Fruit fly (Drosophila melanogaster) whole organism, embryonic: ENCODE data around the gene CG31103.
A peak's percentile ranks its signal among the peaks of the same experiment; 100 is the strongest.

Experiments
- BtbVII ChIP-seq: fragments of 200-800 bp; sonication (Bioruptor generic); optimal IDR thresholded peaks from 3 replicates; lab custom pipeline; 2017; ENCODE audit warnings: missing biosample characterization, mild to moderate bottlenecking, missing genetic modification characterization
- CG10209 ChIP-seq: fragments of 200-800 bp; sonication (Bioruptor generic); optimal IDR thresholded peaks from 3 replicates; lab custom pipeline; 2017; ENCODE audit warnings: missing biosample characterization, mild to moderate bottlenecking, missing genetic modification characterization, missing genetic modification reagents
- CG12104 ChIP-seq: fragments of 200-800 bp; sonication (Bioruptor generic); optimal IDR thresholded peaks from 3 replicates; lab custom pipeline; 2016; ENCODE audit warnings: missing biosample characterization, missing genetic modification characterization
- CG12659 ChIP-seq: fragments of 200-800 bp; sonication (Bioruptor generic); optimal IDR thresholded peaks from 3 replicates; lab custom pipeline; 2017; ENCODE audit warnings: mild to moderate bottlenecking, missing biosample characterization, missing genetic modification reagents, missing genetic modification characterization
- CG16863 ChIP-seq: fragments of 200-800 bp; sonication (Bioruptor generic); optimal IDR thresholded peaks from 3 replicates; lab custom pipeline; 2016; ENCODE audit warnings: missing biosample characterization, missing genetic modification characterization
- CG2116 ChIP-seq: fragments of 200-800 bp; sonication (Bioruptor generic); optimal IDR thresholded peaks from 3 replicates; lab custom pipeline; 2018; ENCODE audit warnings: missing biosample characterization, mild to moderate bottlenecking, missing genetic modification characterization
- CG3065 ChIP-seq: fragments of 200-800 bp; sonication (Bioruptor generic); optimal IDR thresholded peaks from 2 replicates; lab custom pipeline; 2016; ENCODE audit warnings: missing biosample characterization, missing genetic modification characterization
- CG33557 ChIP-seq: fragments of 200-800 bp; sonication (Bioruptor generic); optimal IDR thresholded peaks from 2 replicates; lab custom pipeline; 2019; ENCODE audit warnings: missing biosample characterization, mild to moderate bottlenecking, missing genetic modification characterization, moderate library complexity
- CG34422 ChIP-seq: fragments of 200-800 bp; sonication (Bioruptor generic); IDR thresholded peaks from 3 replicates; pipeline ENCODE4 v1.3.6; 2022; ENCODE audit warnings: missing biosample characterization, missing genetic modification characterization
- CG43689 ChIP-seq: fragments of 200-800 bp; sonication (Bioruptor generic); IDR thresholded peaks from 2 replicates; pipeline ENCODE4 v1.3.6; 2022; ENCODE audit warnings: missing biosample characterization, missing genetic modification characterization
- CG4617 ChIP-seq: fragments of 200-800 bp; sonication (Bioruptor generic); optimal IDR thresholded peaks from 3 replicates; lab custom pipeline; 2016; ENCODE audit warnings: missing biosample characterization, missing genetic modification characterization, borderline replicate concordance
- CG4707 ChIP-seq: fragments of 200-800 bp; sonication (Bioruptor generic); optimal IDR thresholded peaks from 2 replicates; lab custom pipeline; 2018; ENCODE audit warnings: missing biosample characterization, mild to moderate bottlenecking, missing genetic modification characterization, moderate library complexity
- CG4730 ChIP-seq: fragments of 200-800 bp; sonication (Bioruptor generic); IDR thresholded peaks from 2 replicates; pipeline ENCODE4 v1.3.6; 2022; ENCODE audit warnings: missing biosample characterization, missing genetic modification characterization
- CG6272 ChIP-seq: fragments of 200-800 bp; sonication (Bioruptor generic); IDR thresholded peaks from 2 replicates; pipeline ENCODE4 v1.3.6; 2022; ENCODE audit warnings: missing biosample characterization, missing genetic modification characterization
- CG6654 ChIP-seq: fragments of 200-800 bp; sonication (Bioruptor generic); optimal IDR thresholded peaks from 2 replicates; lab custom pipeline; 2017; ENCODE audit warnings: missing biosample characterization, mild to moderate bottlenecking, missing genetic modification characterization
- CG6791 ChIP-seq: fragments of 200-800 bp; sonication (Bioruptor generic); IDR thresholded peaks from 3 replicates; pipeline ENCODE4 v1.3.6; 2022; ENCODE audit warnings: missing biosample characterization, missing genetic modification characterization; ENCODE audit not compliant: partially characterized antibody
- CG8281 ChIP-seq: fragments of 200-800 bp; sonication (Bioruptor generic); optimal IDR thresholded peaks from 2 replicates; lab custom pipeline; 2018; ENCODE audit warnings: missing biosample characterization, mild to moderate bottlenecking, missing genetic modification characterization, moderate library complexity
- CG8924 ChIP-seq: fragments of 200-800 bp; optimal IDR thresholded peaks from 3 replicates; lab custom pipeline; 2019; ENCODE audit warnings: missing biosample characterization, mild to moderate bottlenecking, missing genetic modification characterization, moderate library complexity
- CG9797 ChIP-seq: fragments of 200-800 bp; sonication (Bioruptor generic); optimal IDR thresholded peaks from 3 replicates; lab custom pipeline; 2018; ENCODE audit warnings: missing biosample characterization, mild to moderate bottlenecking, missing genetic modification characterization
- CG9932 ChIP-seq: fragments of 200-800 bp; sonication (Bioruptor generic); IDR thresholded peaks from 2 replicates; pipeline ENCODE4 v1.3.6; 2022; ENCODE audit warnings: missing biosample characterization, missing genetic modification characterization
- CrebB ChIP-seq: fragments of 200-800 bp; sonication (Bioruptor generic); optimal IDR thresholded peaks from 3 replicates; lab custom pipeline; 2018; ENCODE audit warnings: missing biosample characterization, mild to moderate bottlenecking, missing genetic modification characterization
- D ChIP-seq, 2 experiments: fragments of 200-800 bp in 1 of 2; fragments of >200 bp in 1 of 2; sonication (Bioruptor generic) in 1 of 2; optimal IDR thresholded peaks; 2 replicates in 1 of 2; 3 replicates in 1 of 2; lab custom pipeline; 2017; ENCODE audit warnings: mild to moderate bottlenecking in 1 of 2, missing biosample characterization in 1 of 2, missing genetic modification characterization in 1 of 2, missing genetic modification reagents in 1 of 2
- D19A ChIP-seq: fragments of 200-800 bp; optimal IDR thresholded peaks from 3 replicates; lab custom pipeline; 2019; ENCODE audit warnings: missing biosample characterization, mild to moderate bottlenecking, missing genetic modification characterization, moderate library complexity
- Deaf1 ChIP-seq: fragments of 200-800 bp; optimal IDR thresholded peaks from 3 replicates; lab custom pipeline; 2019; ENCODE audit warnings: missing biosample characterization, mild to moderate bottlenecking, missing genetic modification characterization, moderate library complexity
- HHEX ChIP-seq: fragments of 200-800 bp; sonication (Bioruptor generic); optimal IDR thresholded peaks from 3 replicates; lab custom pipeline; 2017; ENCODE audit warnings: missing biosample characterization, mild to moderate bottlenecking, missing genetic modification characterization, missing genetic modification reagents
- HLH54F ChIP-seq: fragments of 200-800 bp; sonication (Bioruptor generic); optimal IDR thresholded peaks from 3 replicates; lab custom pipeline; 2016; ENCODE audit warnings: missing biosample characterization, missing genetic modification characterization
- Hey ChIP-seq: fragments of 200-800 bp; sonication (Bioruptor generic); optimal IDR thresholded peaks from 3 replicates; lab custom pipeline; 2018; ENCODE audit warnings: missing biosample characterization, mild to moderate bottlenecking, missing genetic modification characterization
- NFAT ChIP-seq: fragments of 200-800 bp; sonication (Bioruptor generic); IDR thresholded peaks from 2 replicates; pipeline ENCODE4 v1.3.6; 2022; ENCODE audit warnings: missing biosample characterization, missing genetic modification characterization
- ap ChIP-seq: fragments of 200-800 bp; sonication (Bioruptor generic); IDR thresholded peaks from 2 replicates; pipeline ENCODE4 v1.3.6; 2022; ENCODE audit warnings: missing biosample characterization, missing genetic modification characterization
- chinmo ChIP-seq: fragments of 200-800 bp; sonication (Bioruptor generic); IDR thresholded peaks from 4 replicates; pipeline ENCODE4 v1.3.6; 2022; ENCODE audit warnings: missing biosample characterization, missing genetic modification characterization; ENCODE audit not compliant: partially characterized antibody
- chn ChIP-seq: fragments of 200-800 bp; sonication (Bioruptor generic); optimal IDR thresholded peaks from 2 replicates; lab custom pipeline; 2016; ENCODE audit warnings: missing biosample characterization, missing genetic modification characterization
- crol ChIP-seq: fragments of 200-800 bp; sonication (Bioruptor generic); IDR thresholded peaks from 2 replicates; pipeline ENCODE4 v1.3.6; 2022; ENCODE audit warnings: missing biosample characterization, missing genetic modification characterization
- crp ChIP-seq, 2 experiments: fragments of 200-800 bp; sonication (Bioruptor generic); optimal IDR thresholded peaks; 2 replicates in 1 of 2; 3 replicates in 1 of 2; lab custom pipeline; 2017; ENCODE audit warnings: missing biosample characterization in 2 of 2, missing genetic modification characterization in 2 of 2, mild to moderate bottlenecking in 1 of 2, moderate library complexity in 1 of 2
- dimm ChIP-seq: fragments of 200-800 bp; sonication (Bioruptor generic); IDR thresholded peaks from 2 replicates; pipeline ENCODE4 v1.3.6; 2022; ENCODE audit warnings: missing biosample characterization, missing genetic modification characterization
- fu2 ChIP-seq: fragments of 200-800 bp; sonication (Bioruptor generic); optimal IDR thresholded peaks from 2 replicates; lab custom pipeline; 2016; ENCODE audit warnings: missing biosample characterization, missing genetic modification characterization
- gfzf ChIP-seq: fragments of 200-800 bp; sonication (Bioruptor generic); optimal IDR thresholded peaks from 2 replicates; lab custom pipeline; 2016; ENCODE audit warnings: missing biosample characterization, mild to moderate bottlenecking, missing genetic modification characterization, moderate library complexity
- gsb-n ChIP-seq: fragments of 200-800 bp; sonication (Bioruptor generic); optimal IDR thresholded peaks from 3 replicates; lab custom pipeline; 2018; ENCODE audit warnings: missing biosample characterization, mild to moderate bottlenecking, missing genetic modification characterization
- lilli ChIP-seq: fragments of 200-800 bp; sonication (Bioruptor generic); optimal IDR thresholded peaks from 3 replicates; lab custom pipeline; 2016; ENCODE audit warnings: missing biosample characterization, missing genetic modification characterization
- maf-S ChIP-seq: fragments of 200-800 bp; sonication (Bioruptor generic); optimal IDR thresholded peaks from 2 replicates; lab custom pipeline; 2016; ENCODE audit warnings: missing biosample characterization, missing genetic modification characterization
- mam ChIP-seq: fragments of 200-800 bp; sonication (Bioruptor generic); optimal IDR thresholded peaks from 3 replicates; lab custom pipeline; 2016; ENCODE audit warnings: missing biosample characterization, missing genetic modification characterization
- nau ChIP-seq: fragments of 200-800 bp; sonication (Bioruptor generic); optimal IDR thresholded peaks from 3 replicates; lab custom pipeline; 2017; ENCODE audit warnings: missing biosample characterization, mild to moderate bottlenecking, missing genetic modification characterization, missing genetic modification reagents
- oc ChIP-seq: fragments of 200-800 bp; sonication (Bioruptor generic); optimal IDR thresholded peaks from 2 replicates; lab custom pipeline; 2018; ENCODE audit warnings: missing biosample characterization, mild to moderate bottlenecking, missing genetic modification characterization, moderate library complexity
- p53 ChIP-seq: fragments of 200-800 bp; sonication (Bioruptor generic); optimal IDR thresholded peaks from 2 replicates; lab custom pipeline; 2016; ENCODE audit warnings: missing biosample characterization, missing genetic modification characterization
- pros ChIP-seq: fragments of 200-800 bp; sonication (Bioruptor generic); optimal IDR thresholded peaks from 3 replicates; lab custom pipeline; 2019; ENCODE audit warnings: missing biosample characterization, mild to moderate bottlenecking, missing genetic modification characterization, moderate library complexity
- sim ChIP-seq: fragments of 200-800 bp; sonication (Bioruptor generic); IDR thresholded peaks from 2 replicates; pipeline ENCODE4 v1.3.6; 2022; ENCODE audit warnings: missing biosample characterization, missing genetic modification characterization
- slou ChIP-seq: fragments of 200-800 bp; sonication (Bioruptor generic); optimal IDR thresholded peaks from 3 replicates; lab custom pipeline; 2016; ENCODE audit warnings: missing biosample characterization, missing genetic modification characterization
- tap ChIP-seq: fragments of 200-800 bp; optimal IDR thresholded peaks from 3 replicates; lab custom pipeline; 2019; ENCODE audit warnings: missing biosample characterization, mild to moderate bottlenecking, missing genetic modification characterization, moderate library complexity
- trem ChIP-seq: fragments of 200-800 bp; optimal IDR thresholded peaks from 3 replicates; lab custom pipeline; 2019; ENCODE audit warnings: missing biosample characterization, mild to moderate bottlenecking, missing genetic modification characterization, moderate library complexity
- zf30C ChIP-seq: fragments of 200-800 bp; sonication (Bioruptor generic); optimal IDR thresholded peaks from 3 replicates; lab custom pipeline; 2018; ENCODE audit warnings: missing biosample characterization, mild to moderate bottlenecking, missing genetic modification characterization

Gene CG31103

DNA sequence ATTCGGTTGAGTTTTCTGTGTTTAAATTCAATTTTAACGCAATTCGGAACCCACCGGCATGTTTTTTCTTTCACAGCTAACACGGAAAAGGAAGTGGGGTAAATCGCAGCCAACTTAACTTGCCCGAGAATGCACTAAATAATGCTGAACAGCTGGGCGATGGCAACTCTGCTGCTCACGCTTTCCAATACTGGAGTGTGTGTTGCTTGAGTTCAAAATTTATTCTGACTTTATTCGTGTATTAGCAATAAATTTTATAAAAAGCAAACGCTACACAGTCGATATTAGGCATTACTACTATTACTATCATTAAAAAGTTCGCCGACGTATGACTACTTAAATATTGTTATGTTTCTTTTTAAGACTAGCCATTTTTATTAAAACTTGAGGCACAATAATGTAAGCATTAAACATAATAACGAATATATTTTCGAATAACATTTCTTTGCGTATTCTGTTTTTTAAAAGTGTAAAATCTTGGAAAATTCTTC, 28.3 kb downstream of the CG31103 start, which contains the start of the genes RpS27 and Nup37 (continued):
- peak; percentile 99 for TF ChIP-seq CG10209
- peak; percentile 97 for TF ChIP-seq CG34422 (GFP tag; lab: Robert Waterston, UW)
- peak; percentile 99 for TF ChIP-seq Hey
- TF ChIP-seq CrebB (tag; lab: Kevin White, UChicago): peak; percentile 99
- peak; percentile 96 for TF ChIP-seq CG33557 (GFP tag; lab: Kevin White, UChicago)
- peak; percentile 98 for TF ChIP-seq chn (GFP tag; lab: Kevin White, UChicago)
- peak; percentile 92 for TF ChIP-seq oc
- TF ChIP-seq zf30C (GFP tag; lab: Kevin White, UChicago): peak; percentile 61
- TF ChIP-seq CG4707: peak; percentile 97
- peak; percentile 99 for TF ChIP-seq CG12659 (GFP tag; lab: Kevin White, UChicago)
- peak; percentile 47 to 90 for TF ChIP-seq crp (GFP tag; optimal IDR thresholded peaks at IDR 0.05; lab: Kevin White, UChicago)
- peak; percentile 98 for TF ChIP-seq CG3065 (GFP tag; lab: Kevin White, UChicago)
- peak; percentile 92 for TF ChIP-seq dimm (GFP tag; lab: Robert Waterston, UW)
- peak; percentile 99 for TF ChIP-seq CG4617
- peak; percentile 91 for TF ChIP-seq CG6272 (GFP tag; lab: Robert Waterston, UW)
- peak; percentile 87 for TF ChIP-seq CG8281 (tag; lab: Kevin White, UChicago)
- peak; percentile 96 for TF ChIP-seq CG9797 (GFP tag; lab: Kevin White, UChicago)
- TF ChIP-seq gfzf (GFP tag; lab: Kevin White, UChicago): peak; percentile 96
- peak; percentile 98 for TF ChIP-seq p53 (GFP tag; lab: Kevin White, UChicago)
- TF ChIP-seq CG6654: peak; percentile 94
- no peak for TF ChIP-seq chinmo
- peak; percentile 96 for TF ChIP-seq lilli (GFP tag; lab: Kevin White, UChicago)
- peak; percentile 77 for TF ChIP-seq D19A (tag; lab: Kevin White, UChicago)
- TF ChIP-seq nau: peak; percentile 98
- peak; percentile 94 for TF ChIP-seq CG4730 (GFP tag; lab: Robert Waterston, UW)
- peak; percentile 73 for TF ChIP-seq pros (GFP tag; lab: Kevin White, UChicago)
- peak; percentile 98 for TF ChIP-seq maf-S
- TF ChIP-seq CG16863 (GFP tag; lab: Kevin White, UChicago): peak; percentile 98
- no peak for TF ChIP-seq D (optimal IDR thresholded peaks at IDR 0.05; lab: Kevin White, UChicago)
- TF ChIP-seq D (GFP tag; optimal IDR thresholded peaks at IDR 0.05; lab: Kevin White, UChicago): peak; percentile 96
- peak; percentile 98 for TF ChIP-seq CG9932 (GFP tag; lab: Robert Waterston, UW)
- TF ChIP-seq ap: peak; percentile 95
- TF ChIP-seq NFAT: peak; percentile 99
- peak; percentile 99 for TF ChIP-seq HHEX (GFP tag; lab: Kevin White, UChicago)
- peak; percentile 95 for TF ChIP-seq CG43689
- peak; percentile 69 for TF ChIP-seq Deaf1
- peak; percentile 89 for TF ChIP-seq sim (GFP tag; lab: Robert Waterston, UW)
- peak; percentile 98 for TF ChIP-seq mam (GFP tag; lab: Kevin White, UChicago)
- peak; percentile 99 for TF ChIP-seq BtbVII (GFP tag; lab: Kevin White, UChicago)
- TF ChIP-seq fu2 (GFP tag; lab: Kevin White, UChicago): peak; percentile 98
- TF ChIP-seq HLH54F (GFP tag; lab: Kevin White, UChicago): peak; percentile 98
- TF ChIP-seq CG12104 (GFP tag; lab: Kevin White, UChicago): peak; percentile 99
- TF ChIP-seq crol (GFP tag; lab: Robert Waterston, UW): peak; percentile 78; the same call in 1 of the 2 replicates
- peak; percentile 97 for TF ChIP-seq slou (GFP tag; lab: Kevin White, UChicago)
- peak; percentile 95 for TF ChIP-seq gsb-n (tag; lab: Kevin White, UChicago)
- peak; percentile 32; the same call in 1 of the 3 replicates for TF ChIP-seq CG6791
- peak; percentile 94 for TF ChIP-seq CG2116 (GFP tag; lab: Kevin White, UChicago)
- peak; percentile 94 for TF ChIP-seq trem (tag; lab: Kevin White, UChicago)
- peak; percentile 88 for TF ChIP-seq tap
- peak; percentile 93 for TF ChIP-seq CG8924 (tag; lab: Kevin White, UChicago)
